Worm (Caenorhabditis elegans) whole organism, L3 larva: Measurements from ENCODE around the gene nlp-14.

Experiments
- R02D3.7 ChIP-seq: fragments of 150-350 bp; optimal IDR thresholded peaks from 2 replicates; lab custom pipeline; 2014; ENCODE audit warnings: missing biosample characterization, missing genetic modification characterization
- ZK546.5 ChIP-seq: sonication (generic microtip); optimal IDR thresholded peaks from 2 replicates; lab custom pipeline; 2017; ENCODE audit warnings: missing biosample characterization, missing genetic modification characterization
- aly-2 ChIP-seq: fragments of 150-350 bp; optimal IDR thresholded peaks from 2 replicates; lab custom pipeline; 2014; ENCODE audit warnings: missing biosample characterization, missing genetic modification characterization
- ama-1 ChIP-seq: fragments of 150-350 bp; optimal IDR thresholded peaks from 2 replicates; lab custom pipeline; 2018
- ceh-82 ChIP-seq: fragments of 150-350 bp; optimal IDR thresholded peaks from 2 replicates; lab custom pipeline; 2014; ENCODE audit warnings: missing biosample characterization, missing genetic modification characterization
- ceh-9 ChIP-seq: sonication (generic microtip); optimal IDR thresholded peaks from 2 replicates; lab custom pipeline; 2018; ENCODE audit warnings: missing biosample characterization, missing genetic modification characterization
- daf-12 ChIP-seq: fragments of 150-350 bp; optimal IDR thresholded peaks from 2 replicates; lab custom pipeline; 2014; ENCODE audit warnings: missing biosample characterization, missing genetic modification reagents, missing genetic modification characterization
- egl-27 ChIP-seq: sonication (generic microtip); optimal IDR thresholded peaks from 4 replicates; lab custom pipeline; 2017; ENCODE audit warnings: missing biosample characterization, missing genetic modification reagents, missing genetic modification characterization
- egl-5 ChIP-seq: fragments of 150-350 bp; optimal IDR thresholded peaks from 2 replicates; lab custom pipeline; 2017; ENCODE audit warnings: missing biosample characterization, missing genetic modification reagents, missing genetic modification characterization, inconsistent platforms
- elt-1 ChIP-seq: fragments of 150-350 bp; optimal IDR thresholded peaks from 2 replicates; lab custom pipeline; 2014; ENCODE audit warnings: missing biosample characterization, missing genetic modification characterization
- elt-2 ChIP-seq: sonication (generic microtip); optimal IDR thresholded peaks from 2 replicates; lab custom pipeline; 2016; ENCODE audit warnings: missing genetic modification reagents, mild to moderate bottlenecking, missing genetic modification characterization, missing compliant biosample characterization
- fos-1 ChIP-seq: fragments of 150-350 bp; optimal IDR thresholded peaks from 2 replicates; lab custom pipeline; 2014; ENCODE audit warnings: missing biosample characterization, missing genetic modification characterization
- jun-1 ChIP-seq: fragments of 150-350 bp; optimal IDR thresholded peaks from 2 replicates; lab custom pipeline; 2014; ENCODE audit warnings: missing biosample characterization, missing genetic modification reagents, missing genetic modification characterization
- lin-39 ChIP-seq: fragments of 150-350 bp; optimal IDR thresholded peaks from 2 replicates; lab custom pipeline; 2018; ENCODE audit warnings: missing biosample characterization, missing genetic modification reagents, missing genetic modification characterization
- lsy-12 ChIP-seq: sonication (generic microtip); optimal IDR thresholded peaks from 2 replicates; lab custom pipeline; 2016; ENCODE audit warnings: mild to moderate bottlenecking, missing genetic modification characterization, missing compliant biosample characterization
- mml-1 ChIP-seq: fragments of 150-350 bp; sonication (generic microtip); optimal IDR thresholded peaks from 3 replicates; lab custom pipeline; 2014; ENCODE audit warnings: missing biosample characterization, missing genetic modification characterization
- nfya-1 ChIP-seq: sonication (generic microtip); optimal IDR thresholded peaks from 2 replicates; lab custom pipeline; 2017; ENCODE audit warnings: missing genetic modification characterization, mild to moderate bottlenecking, missing compliant biosample characterization, antibody characterized with exemption, moderate library complexity; ENCODE audit not compliant: insufficient read depth
- nhr-11 ChIP-seq: fragments of 150-350 bp; optimal IDR thresholded peaks from 2 replicates; lab custom pipeline; 2014; ENCODE audit warnings: missing biosample characterization, missing genetic modification characterization
- nhr-25 ChIP-seq: sonication (generic microtip); optimal IDR thresholded peaks from 2 replicates; lab custom pipeline; 2017; ENCODE audit warnings: missing biosample characterization, missing genetic modification characterization
- nhr-77 ChIP-seq: fragments of 150-350 bp; optimal IDR thresholded peaks from 2 replicates; lab custom pipeline; 2014; ENCODE audit warnings: missing biosample characterization, missing genetic modification characterization
- pha-4 ChIP-seq: fragments of 150-350 bp; optimal IDR thresholded peaks from 2 replicates; lab custom pipeline; 2014; ENCODE audit warnings: missing biosample characterization, missing genetic modification reagents, missing genetic modification characterization
- skn-1 ChIP-seq: fragments of 150-350 bp; optimal IDR thresholded peaks from 2 replicates; lab custom pipeline; 2014; ENCODE audit warnings: missing biosample characterization, missing genetic modification characterization
- snpc-4 ChIP-seq: fragments of 150-350 bp; optimal IDR thresholded peaks from 2 replicates; lab custom pipeline; 2014; ENCODE audit warnings: missing biosample characterization, missing genetic modification characterization
- tbx-2 ChIP-seq: sonication (generic microtip); optimal IDR thresholded peaks from 2 replicates; lab custom pipeline; 2016; ENCODE audit warnings: mild to moderate bottlenecking, missing genetic modification characterization, missing compliant biosample characterization
- unc-62 ChIP-seq: fragments of 150-350 bp; sonication (generic microtip); optimal IDR thresholded peaks from 4 replicates; lab custom pipeline; 2014; ENCODE audit warnings: missing biosample characterization, missing genetic modification reagents, missing genetic modification characterization
- zag-1 ChIP-seq: fragments of 150-350 bp; optimal IDR thresholded peaks from 2 replicates; lab custom pipeline; 2014; ENCODE audit warnings: missing biosample characterization, missing genetic modification characterization
- ztf-11 ChIP-seq: fragments of 150-350 bp; optimal IDR thresholded peaks from 2 replicates; lab custom pipeline; 2014; ENCODE audit warnings: missing biosample characterization, missing genetic modification characterization

Gene nlp-14

DNA sequence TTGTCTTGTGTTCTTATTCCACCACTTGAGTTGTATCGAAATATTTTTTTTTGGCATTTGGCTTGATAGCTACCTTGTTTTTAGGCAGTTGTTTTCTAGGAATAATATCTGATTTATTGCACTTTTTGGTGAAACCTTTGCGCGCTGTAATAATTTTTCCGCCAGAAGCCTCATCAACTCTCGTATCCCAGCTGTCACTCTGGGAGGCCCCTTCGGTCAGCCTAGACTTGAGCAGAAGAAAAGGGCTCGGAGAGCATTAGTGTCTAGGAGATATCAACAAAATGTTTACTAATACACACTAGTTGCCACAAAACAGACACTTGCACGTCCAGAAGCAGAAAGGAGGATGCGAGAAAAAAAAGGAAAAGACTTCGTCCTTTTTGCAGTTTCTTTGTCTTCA is 30.4 kb downstream of the nlp-14 start:
- no peak for TF ChIP-seq lsy-12 (tag; lab: Kevin White, UChicago)
- TF ChIP-seq nfya-1 (tag; lab: Kevin White, UChicago) = peak; percentile 14
- TF ChIP-seq fos-1 = no peak
- TF ChIP-seq egl-5 (tag; lab: Kevin White, UChicago) = peak; percentile 22

DNA sequence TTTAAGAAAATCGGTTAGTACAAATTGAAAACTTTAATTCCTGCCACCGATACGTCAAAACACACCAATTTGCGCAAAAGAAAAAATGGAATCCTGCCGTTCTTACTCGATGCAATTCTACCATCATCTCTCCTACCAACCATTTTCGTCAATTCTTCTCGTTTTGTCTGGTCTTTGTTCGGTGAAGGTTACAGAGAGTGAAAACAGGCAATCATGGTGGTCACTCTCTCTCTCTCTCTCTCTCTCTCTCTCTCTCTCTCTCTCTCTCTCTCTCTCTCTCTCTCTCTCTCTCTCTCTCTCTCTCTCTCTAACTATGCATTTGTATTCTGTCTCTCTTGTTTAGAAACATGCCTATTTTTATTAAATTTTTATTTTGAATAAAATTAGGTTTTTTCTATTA is 37.1 kb downstream of the nlp-14 start:
- TF ChIP-seq nhr-25 (tag; lab: Kevin White, UChicago) = peak; percentile 42
- TF ChIP-seq ceh-9 (tag; lab: Kevin White, UChicago) = no peak

DNA sequence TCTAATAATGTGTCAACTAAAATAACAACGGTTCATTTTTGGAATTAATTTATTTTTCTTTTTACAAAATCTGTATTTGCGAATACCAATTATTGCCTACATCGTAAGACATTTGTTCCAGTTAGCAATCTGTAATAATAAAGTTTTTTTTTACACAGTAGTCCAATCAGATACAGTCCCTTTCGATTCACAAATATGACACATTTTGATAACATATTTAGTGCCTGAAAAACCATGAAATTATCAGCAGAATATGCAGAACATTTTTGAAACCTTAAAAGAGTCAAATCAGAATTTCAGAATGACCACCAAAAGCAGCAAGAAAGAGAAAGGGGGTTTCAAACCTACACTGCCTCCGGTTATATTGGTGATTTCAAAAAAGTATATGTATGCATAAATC is 39.9 kb downstream of the nlp-14 start, which contains the start of gene C06E2.2:
TSS of gene C06E2.2 (plus strand) at position 301 of the 400 bp plus-strand sequence.
- TF ChIP-seq egl-27 (tag; lab: Kevin White, UChicago) = no peak
- no peak for TF ChIP-seq zag-1 (tag; lab: Kevin White, UChicago)
- no peak for TF ChIP-seq snpc-4 (tag; lab: Kevin White, UChicago)
- no peak for TF ChIP-seq daf-12 (tag; lab: Kevin White, UChicago)
- no peak for TF ChIP-seq lsy-12 (tag; lab: Kevin White, UChicago)
- no peak for TF ChIP-seq R02D3.7 (tag; lab: Kevin White, UChicago)
- no peak for TF ChIP-seq nhr-77
- no peak for TF ChIP-seq mml-1
- TF ChIP-seq tbx-2 (tag; lab: Kevin White, UChicago) = no peak
- no peak for TF ChIP-seq pha-4 (tag; lab: Kevin White, UChicago)
- TF ChIP-seq ceh-82 (tag; lab: Kevin White, UChicago) = no peak
- no peak for TF ChIP-seq jun-1 (tag; lab: Kevin White, UChicago)

DNA sequence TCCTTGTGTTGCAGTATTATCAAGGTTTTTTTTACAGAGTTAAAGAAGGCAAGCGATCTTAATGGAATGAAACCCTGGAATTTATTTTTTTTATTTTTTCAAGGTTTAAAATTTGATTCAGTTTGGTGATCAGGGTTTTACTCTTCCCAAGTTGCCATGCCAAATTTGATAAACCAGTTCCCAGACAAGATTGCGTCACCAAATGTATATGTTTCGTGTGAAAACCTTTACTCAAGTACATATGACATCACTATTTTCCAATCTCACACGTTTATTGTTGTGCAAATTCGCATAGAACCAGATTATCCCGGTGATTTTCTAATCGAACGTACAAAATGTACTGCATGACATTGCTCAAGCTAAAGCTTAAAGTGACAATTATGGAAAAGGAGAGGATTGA is 40.5 kb downstream of the nlp-14 start:
- no peak for TF ChIP-seq aly-2 (tag; lab: Kevin White, UChicago)
- no peak for TF ChIP-seq elt-1 (tag; lab: Kevin White, UChicago)

DNA sequence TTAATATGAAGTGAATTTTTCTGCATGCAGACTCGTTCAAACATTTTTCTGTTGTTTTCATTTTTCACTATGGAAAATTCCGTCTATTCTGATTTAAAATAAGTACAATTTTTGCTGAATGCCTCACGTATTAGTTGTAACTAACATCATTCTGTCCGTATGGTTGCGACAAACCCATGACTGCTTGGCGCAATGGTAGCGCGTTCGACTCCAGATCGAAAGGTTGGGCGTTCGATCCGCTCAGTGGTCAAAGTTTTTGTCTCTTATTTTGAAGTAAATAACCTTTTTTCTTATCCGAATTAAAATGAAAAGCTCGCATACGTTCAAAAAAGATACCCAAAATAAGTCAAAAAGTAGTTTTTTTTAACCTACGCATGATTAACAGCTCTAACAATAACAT is 42.1 kb downstream of the nlp-14 start:
- TF ChIP-seq pha-4 (tag; lab: Kevin White, UChicago) = no peak
- no peak for TF ChIP-seq elt-2 (tag; lab: Kevin White, UChicago)

DNA sequence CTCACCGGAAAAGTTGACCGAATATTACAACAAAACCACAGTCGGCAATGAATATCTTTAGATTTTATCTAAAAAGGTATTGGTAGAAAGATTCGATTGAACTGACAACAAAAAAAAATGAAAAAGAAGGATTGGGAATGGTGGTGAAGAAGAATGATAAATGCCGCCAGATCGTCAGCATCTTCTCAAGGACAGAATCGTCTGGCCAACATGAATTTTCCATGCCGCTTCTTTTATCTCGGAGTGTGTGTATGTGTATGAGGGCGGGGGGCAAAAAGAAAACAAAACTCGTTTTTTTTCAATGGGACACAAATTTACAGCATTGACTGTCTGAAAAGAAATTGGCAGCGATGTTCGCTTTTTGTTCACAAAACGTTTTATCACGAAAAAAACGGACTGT is 43.4 kb downstream of the nlp-14 start:
- peak; percentile 50 for TF ChIP-seq nhr-25 (tag; lab: Kevin White, UChicago)
- peak; percentile 72 for TF ChIP-seq elt-1 (tag; lab: Kevin White, UChicago)
- no peak for TF ChIP-seq egl-5 (tag; lab: Kevin White, UChicago)

DNA sequence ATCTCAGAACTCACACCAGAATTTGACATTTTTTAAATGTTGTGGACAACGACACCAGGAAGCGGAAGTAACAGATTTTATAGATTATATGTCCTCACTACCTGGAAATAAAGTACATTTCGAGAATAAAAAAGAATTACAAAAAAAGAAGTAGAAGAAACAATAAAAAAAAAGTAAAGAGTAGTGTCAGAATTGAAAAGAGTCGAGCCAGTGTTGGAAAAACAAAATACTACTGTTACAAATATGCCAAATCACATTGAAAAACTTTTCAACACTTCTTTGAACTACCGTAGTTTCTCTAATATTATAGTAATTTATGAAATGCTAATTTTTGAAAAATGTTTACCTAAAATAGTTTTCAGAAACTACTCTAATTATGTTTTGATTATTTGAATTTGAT is 44.5 kb downstream of the nlp-14 start, which contains the start of gene C06E2.1:
TSS of gene C06E2.1 (minus strand) at position 101 of the 400 bp plus-strand sequence.
- TF ChIP-seq nhr-25 (tag; lab: Kevin White, UChicago) (no peak), ZK546.5 (tag; lab: Kevin White, UChicago) (no peak), nhr-11 (tag; lab: Kevin White, UChicago) (no peak), snpc-4 (tag; lab: Kevin White, UChicago) (no peak), ama-1 (lab: Kevin White, UChicago) (no peak), nhr-77 (no peak), tbx-2 (tag; lab: Kevin White, UChicago) (no peak), ceh-9 (tag; lab: Kevin White, UChicago) (no peak), ceh-82 (tag; lab: Kevin White, UChicago) (no peak), unc-62 (GFP tag; lab: Kevin White, UChicago) (no peak), nfya-1 (tag; lab: Kevin White, UChicago) (no peak), skn-1 (tag; lab: Kevin White, UChicago) (no peak), lin-39 (tag; lab: Kevin White, UChicago) (no peak), ztf-11 (tag; lab: Kevin White, UChicago) (no peak), zag-1 (tag; lab: Kevin White, UChicago) (no peak)
- TF ChIP-seq, all 47 proteins: peak for 0
